Fruit fly (Drosophila melanogaster): ENCODE data around the gene CG9500.

Gene CG9500

dm6 chr2L:6338367-6338975 lies 19.6 kb downstream of the CG9500 start, which contains the start of the genes Pez and Cpr (continued):
- no peak for TF ChIP-seq Asciz (GFP tag; optimal IDR thresholded peaks at IDR 0.05)
- no peak for TF ChIP-seq schlank (tag; optimal IDR thresholded peaks at IDR 0.05)
- TF ChIP-seq Optix (GFP tag; IDR thresholded peaks at IDR 0.05), result 0 out of 3 replicates have a peak, but pooled peaks have one; percentile 19
- peak; percentile 19 for TF ChIP-seq ewg (GFP tag; optimal IDR thresholded peaks at IDR 0.05)
- peak; percentile 23 for TF ChIP-seq CG9817 (tag; optimal IDR thresholded peaks at IDR 0.05)
- TF ChIP-seq CG7839 (tag; optimal IDR thresholded peaks at IDR 0.05), result no peak
- no peak for TF ChIP-seq Atf6 (GFP tag; IDR thresholded peaks at IDR 0.05)
- no peak for TF ChIP-seq yki (optimal IDR thresholded peaks at IDR 0.05)
- TF ChIP-seq Mad (GFP tag; optimal IDR thresholded peaks at IDR 0.05), result peak; percentile 20
- no peak for TF ChIP-seq chn (GFP tag; optimal IDR thresholded peaks at IDR 0.05)
- TF ChIP-seq CG8944 (GFP tag; optimal IDR thresholded peaks at IDR 0.05), result no peak
- no peak for TF ChIP-seq Fer2 (tag; optimal IDR thresholded peaks at IDR 0.05)
- TF ChIP-seq twi (tag; optimal IDR thresholded peaks at IDR 0.05), result no peak
- TF ChIP-seq danr (GFP tag; IDR thresholded peaks at IDR 0.05), result no peak
- no peak for TF ChIP-seq Stat92E (GFP tag; optimal IDR thresholded peaks at IDR 0.05)
- peak; percentile 77 for TF ChIP-seq CG14860 (GFP tag; IDR thresholded peaks at IDR 0.05; ENCODE audit: partially characterized antibody)
- TF ChIP-seq ems (GFP tag; optimal IDR thresholded peaks at IDR 0.05), result no peak
- TF ChIP-seq mam (GFP tag; optimal IDR thresholded peaks at IDR 0.05), result peak; percentile 35
- no peak for TF ChIP-seq CG9876 (GFP tag; optimal IDR thresholded peaks at IDR 0.05)
- TF ChIP-seq chinmo (GFP tag; IDR thresholded peaks at IDR 0.05; ENCODE audit: partially characterized antibody), result peak; percentile 47; the same call in 2 of the 4 replicates
- TF ChIP-seq btn (GFP tag; optimal IDR thresholded peaks at IDR 0.05), result peak; percentile 17
- TF ChIP-seq CG17802 (tag; optimal IDR thresholded peaks at IDR 0.05), result no peak
- peak; percentile 35; the same call in 1 of the 2 replicates for TF ChIP-seq MBD-R2 (GFP tag; IDR thresholded peaks at IDR 0.05)
- no peak for TF ChIP-seq gem (tag; optimal IDR thresholded peaks at IDR 0.05)
- no peak for TF ChIP-seq tgo (GFP tag; IDR thresholded peaks at IDR 0.05)
- peak; percentile 45 for TF ChIP-seq CoRest (tag; optimal IDR thresholded peaks at IDR 0.05)
- TF ChIP-seq CG16813 (GFP tag; IDR thresholded peaks at IDR 0.05; ENCODE audit: partially characterized antibody), result peak; percentile 83
- TF ChIP-seq CG1602 (GFP tag; optimal IDR thresholded peaks at IDR 0.05), result no peak
- TF ChIP-seq CG2199 (GFP tag; IDR thresholded peaks at IDR 0.05), result no peak
- TF ChIP-seq tio (GFP tag; optimal IDR thresholded peaks at IDR 0.05), result no peak
- TF ChIP-seq CG9215 (GFP tag; IDR thresholded peaks at IDR 0.05), result no peak
- no peak for TF ChIP-seq nau (GFP tag; optimal IDR thresholded peaks at IDR 0.05)
- TF ChIP-seq CHES-1-like (GFP tag; optimal IDR thresholded peaks at IDR 0.05), result no peak
- peak; percentile 86 for TF ChIP-seq mld (GFP tag; IDR thresholded peaks at IDR 0.05; ENCODE audit: partially characterized antibody)
- peak; percentile 37 for TF ChIP-seq CG17829 (tag; optimal IDR thresholded peaks at IDR 0.05)
- TF ChIP-seq BEAF-32 (GFP tag; optimal IDR thresholded peaks at IDR 0.05), result peak; percentile 87
- no peak for TF ChIP-seq Hr3 (GFP tag; optimal IDR thresholded peaks at IDR 0.05)
- peak; percentile 14 for TF ChIP-seq HHEX (GFP tag; optimal IDR thresholded peaks at IDR 0.05)
- TF ChIP-seq Adf1 (GFP tag; IDR thresholded peaks at IDR 0.05), result peak; percentile 15; the same call in 1 of the 2 replicates
- TF ChIP-seq grn (GFP tag; optimal IDR thresholded peaks at IDR 0.05), result no peak
- no peak for TF ChIP-seq CG15696 (tag; optimal IDR thresholded peaks at IDR 0.05)
- TF ChIP-seq Usf (GFP tag; optimal IDR thresholded peaks at IDR 0.05), result no peak
- TF ChIP-seq Taf1 (GFP tag; IDR thresholded peaks at IDR 0.05), result peak; percentile 9; the same call in 1 of the 2 replicates
- no peak for TF ChIP-seq prd (optimal IDR thresholded peaks at IDR 0.05)
- no peak for TF ChIP-seq prd (GFP tag; IDR thresholded peaks at IDR 0.05)
- TF ChIP-seq CG4617 (GFP tag; optimal IDR thresholded peaks at IDR 0.05; ENCODE audit: borderline replicate concordance), result no peak
- TF ChIP-seq scrt (GFP tag; optimal IDR thresholded peaks at IDR 0.05), result peak; percentile 32
- TF ChIP-seq dan (GFP tag; IDR thresholded peaks at IDR 0.05), result no peak
- no peak for TF ChIP-seq CG12071 (GFP tag; optimal IDR thresholded peaks at IDR 0.05)
- no peak for TF ChIP-seq cato (GFP tag; optimal IDR thresholded peaks at IDR 0.05; ENCODE audit: borderline replicate concordance)

Data from whole organism, embryonic.